Fruit fly (Drosophila melanogaster): Measurements from ENCODE around the gene CIAPIN1.

DNA sequence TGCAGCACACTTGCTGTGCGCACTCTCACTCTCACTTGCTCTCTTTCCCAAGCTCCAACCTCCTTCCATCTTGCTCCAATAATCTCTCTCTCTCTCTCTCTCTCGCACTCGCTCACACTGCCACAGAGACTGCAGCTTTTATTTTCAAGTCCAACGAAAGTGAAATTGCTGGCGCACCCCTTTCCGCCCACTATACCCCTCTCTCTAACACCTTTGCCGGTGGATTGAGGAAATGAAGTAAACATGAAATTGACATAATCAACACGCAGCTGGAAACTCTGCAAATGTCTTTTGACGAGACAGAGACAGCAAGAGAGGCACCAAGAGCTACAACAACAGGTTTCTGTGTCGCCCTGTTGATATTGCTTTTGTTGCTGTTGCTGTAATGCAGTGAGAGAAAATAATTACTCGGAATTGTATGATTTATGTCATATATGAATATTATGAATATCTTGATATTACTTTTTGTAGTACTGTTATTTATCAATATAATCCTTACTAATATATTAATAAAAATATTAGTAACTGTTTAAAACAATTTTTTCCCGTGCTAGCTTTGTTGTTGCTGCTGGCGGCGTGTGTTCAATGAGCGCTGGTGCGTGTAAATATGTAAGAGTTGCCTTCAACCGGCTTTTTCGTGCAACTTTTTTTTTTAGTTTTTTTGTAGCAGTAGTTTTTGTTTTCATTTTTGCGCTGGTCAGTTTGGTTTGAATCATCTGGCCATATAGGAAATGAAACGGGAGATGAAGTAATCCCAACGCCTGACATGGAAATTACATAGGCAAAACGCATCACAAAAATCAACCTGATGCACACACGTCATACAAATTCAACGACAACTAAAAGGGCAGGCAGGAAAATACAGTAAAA is 42.8 kb downstream of the CIAPIN1 start:
- TF ChIP-seq ttk (optimal IDR thresholded peaks at IDR 0.05) = no peak
- TF ChIP-seq Sin3A (optimal IDR thresholded peaks at IDR 0.05) = no peak
